Worm (Caenorhabditis elegans) whole organism, L4 larva: ENCODE results near the gene C09E8.1.
"Not testable (repeated sequence)": the region's sequence is repeated elsewhere in the genome, so short reads cannot be mapped to it uniquely, and the experiment has no call there.

ENCODE experiments used
- F49E8.2 ChIP-seq: sonication (generic microtip); optimal IDR thresholded peaks from 2 replicates; lab custom pipeline; 2016; ENCODE audit warnings: missing compliant biosample characterization, mild to moderate bottlenecking, missing genetic modification characterization, borderline replicate concordance
- dpl-1 ChIP-seq: fragments of 150-350 bp; optimal IDR thresholded peaks from 2 replicates; lab custom pipeline; 2014; ENCODE audit warnings: missing biosample characterization, missing genetic modification reagents, missing genetic modification characterization
- rbr-2 ChIP-seq: sonication (generic microtip); optimal IDR thresholded peaks from 2 replicates; lab custom pipeline; 2016; ENCODE audit warnings: missing genotype, missing genetic modification characterization, missing compliant biosample characterization

Gene C09E8.1

DNA sequence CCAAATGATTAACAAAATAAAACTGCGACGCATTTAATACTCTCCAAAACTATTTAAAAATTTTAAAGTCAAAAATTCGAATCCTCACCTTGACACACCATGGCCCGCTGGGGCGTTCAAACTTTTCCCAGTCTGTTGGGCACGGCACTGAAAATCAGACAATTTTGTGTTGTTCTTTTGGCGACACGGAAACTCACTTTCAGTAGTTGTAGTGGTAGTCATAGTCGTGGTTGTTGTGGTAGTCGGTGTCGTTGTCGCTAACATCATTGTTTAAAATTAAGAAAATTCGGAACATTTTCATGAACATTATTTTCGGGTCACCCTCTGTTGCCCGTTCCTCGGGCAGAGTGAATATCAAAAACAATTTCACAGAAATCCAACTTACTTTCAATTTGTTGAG is 56.1 kb downstream of the C09E8.1 start, which contains the start of gene clec-118:
Gene clec-118 (minus strand): TSS at position 101 of the 400 bp plus-strand sequence.
- TF ChIP-seq rbr-2; dpl-1 (GFP tag; lab: Kevin White, UChicago); F49E8.2 (tag; lab: Kevin White, UChicago): not testable (repeated sequence)
